Fruit fly (Drosophila melanogaster) whole organism, embryonic: ENCODE results near the gene Sidpn.

Source experiments
- Adf1 ChIP-seq: fragments of 200-800 bp; sonication (Bioruptor generic); IDR thresholded peaks from 2 replicates; pipeline ENCODE4 v1.3.6; 2022; ENCODE audit warnings: missing biosample characterization, missing genetic modification characterization
- Atf-2 ChIP-seq: fragments of 200-800 bp; sonication (Bioruptor generic); optimal IDR thresholded peaks from 2 replicates; lab custom pipeline; 2016; ENCODE audit warnings: missing biosample characterization, missing genetic modification characterization
- B-H2 ChIP-seq: fragments of 200-800 bp; sonication (Bioruptor generic); optimal IDR thresholded peaks from 2 replicates; lab custom pipeline; 2018; ENCODE audit warnings: missing biosample characterization, mild to moderate bottlenecking, missing genetic modification characterization
- Bdp1 ChIP-seq: fragments of 200-800 bp; sonication (Bioruptor generic); optimal IDR thresholded peaks from 3 replicates; lab custom pipeline; 2016; ENCODE audit warnings: missing biosample characterization, missing genetic modification characterization
- CG10462 ChIP-seq: fragments of 200-800 bp; sonication (Bioruptor generic); optimal IDR thresholded peaks from 2 replicates; lab custom pipeline; 2016; ENCODE audit warnings: missing biosample characterization, missing genetic modification characterization
- CG11504 ChIP-seq: fragments of 200-800 bp; sonication (Bioruptor generic); optimal IDR thresholded peaks from 3 replicates; lab custom pipeline; 2019; ENCODE audit warnings: missing biosample characterization, mild to moderate bottlenecking, missing genetic modification characterization, moderate library complexity
- CG12769 ChIP-seq: fragments of 200-800 bp; sonication (Bioruptor generic); optimal IDR thresholded peaks from 2 replicates; lab custom pipeline; 2019; ENCODE audit warnings: missing biosample characterization, mild to moderate bottlenecking, missing genetic modification characterization, moderate library complexity
- CG2120 ChIP-seq: fragments of 200-800 bp; sonication (Bioruptor generic); optimal IDR thresholded peaks from 3 replicates; lab custom pipeline; 2016; ENCODE audit warnings: missing biosample characterization, missing genetic modification characterization
- CG32772 ChIP-seq: fragments of 200-800 bp; sonication (Bioruptor generic); IDR thresholded peaks from 2 replicates; pipeline ENCODE4 v1.3.6; 2022; ENCODE audit warnings: missing biosample characterization, missing genetic modification characterization
- CG34224 ChIP-seq: fragments of 200-800 bp; sonication (Bioruptor generic); IDR thresholded peaks from 3 replicates; pipeline ENCODE4 v1.3.6; 2022; ENCODE audit warnings: missing biosample characterization, missing genetic modification characterization; ENCODE audit not compliant: partially characterized antibody
- CG34422 ChIP-seq: fragments of 200-800 bp; sonication (Bioruptor generic); IDR thresholded peaks from 3 replicates; pipeline ENCODE4 v1.3.6; 2022; ENCODE audit warnings: missing biosample characterization, missing genetic modification characterization
- CG4617 ChIP-seq: fragments of 200-800 bp; sonication (Bioruptor generic); optimal IDR thresholded peaks from 3 replicates; lab custom pipeline; 2016; ENCODE audit warnings: missing biosample characterization, missing genetic modification characterization, borderline replicate concordance
- CG4707 ChIP-seq: fragments of 200-800 bp; sonication (Bioruptor generic); optimal IDR thresholded peaks from 2 replicates; lab custom pipeline; 2018; ENCODE audit warnings: missing biosample characterization, mild to moderate bottlenecking, missing genetic modification characterization, moderate library complexity
- CG5180 ChIP-seq: fragments of 200-800 bp; sonication (Bioruptor generic); optimal IDR thresholded peaks from 3 replicates; lab custom pipeline; 2017; ENCODE audit warnings: missing biosample characterization, missing genetic modification characterization, mild to moderate bottlenecking, moderate library complexity, missing genetic modification reagents
- CG6175 ChIP-seq: fragments of 200-800 bp; sonication (Bioruptor generic); IDR thresholded peaks from 3 replicates; pipeline ENCODE4 v1.3.6; 2022; ENCODE audit warnings: missing biosample characterization, missing genetic modification characterization
- CG7271 ChIP-seq: fragments of 200-800 bp; sonication (Bioruptor generic); optimal IDR thresholded peaks from 2 replicates; lab custom pipeline; 2018; ENCODE audit warnings: missing biosample characterization, mild to moderate bottlenecking, missing genetic modification characterization, moderate library complexity
- CG8478 ChIP-seq: fragments of >200 bp; optimal IDR thresholded peaks from 2 replicates; lab custom pipeline; 2018
- CG8924 ChIP-seq: fragments of 200-800 bp; optimal IDR thresholded peaks from 3 replicates; lab custom pipeline; 2019; ENCODE audit warnings: missing biosample characterization, mild to moderate bottlenecking, missing genetic modification characterization, moderate library complexity
- CG9437 ChIP-seq: fragments of 200-800 bp; sonication (Bioruptor generic); optimal IDR thresholded peaks from 2 replicates; lab custom pipeline; 2018; ENCODE audit warnings: missing biosample characterization, mild to moderate bottlenecking, missing genetic modification characterization
- CG9876 ChIP-seq: fragments of 200-800 bp; sonication (Bioruptor generic); optimal IDR thresholded peaks from 2 replicates; lab custom pipeline; 2016; ENCODE audit warnings: missing biosample characterization, missing genetic modification characterization
- Dref ChIP-seq: fragments of 200-800 bp; sonication (Bioruptor generic); IDR thresholded peaks from 2 replicates; pipeline ENCODE4 v1.3.6; 2022; ENCODE audit warnings: missing biosample characterization, missing genetic modification characterization
- ERR ChIP-seq: fragments of 200-800 bp; sonication (Bioruptor generic); optimal IDR thresholded peaks from 2 replicates; lab custom pipeline; 2016; ENCODE audit warnings: missing biosample characterization, missing genetic modification characterization
- HLH3B ChIP-seq: fragments of 200-800 bp; sonication (Bioruptor generic); IDR thresholded peaks from 2 replicates; pipeline ENCODE4 v1.3.6; 2022; ENCODE audit warnings: missing biosample characterization, missing genetic modification characterization
- Lim3 ChIP-seq: fragments of 200-800 bp; sonication (Bioruptor generic); IDR thresholded peaks from 2 replicates; pipeline ENCODE4 v1.3.6; 2022; ENCODE audit warnings: missing biosample characterization, missing genetic modification characterization
- MESR4 ChIP-seq: fragments of 200-800 bp; sonication (Bioruptor generic); optimal IDR thresholded peaks from 2 replicates; lab custom pipeline; 2018; ENCODE audit warnings: missing biosample characterization, mild to moderate bottlenecking, missing genetic modification characterization, moderate library complexity
- NfI ChIP-seq: fragments of 200-800 bp; sonication (Bioruptor generic); optimal IDR thresholded peaks from 3 replicates; lab custom pipeline; 2018; ENCODE audit warnings: missing biosample characterization, mild to moderate bottlenecking, missing genetic modification characterization, moderate library complexity
- Pdp1 ChIP-seq, 2 experiments: fragments of 200-800 bp; sonication (Bioruptor generic); optimal IDR thresholded peaks; 3 replicates each; lab custom pipeline; 2016; ENCODE audit warnings: missing biosample characterization in 2 of 2, missing genetic modification characterization in 2 of 2, mild to moderate bottlenecking in 1 of 2, moderate library complexity in 1 of 2
- Xbp1 ChIP-seq: fragments of 200-800 bp; sonication (Bioruptor generic); optimal IDR thresholded peaks from 3 replicates; lab custom pipeline; 2016; ENCODE audit warnings: missing biosample characterization, mild to moderate bottlenecking, missing genetic modification characterization
- cg ChIP-seq: fragments of 200-800 bp; sonication (Bioruptor generic); optimal IDR thresholded peaks from 3 replicates; lab custom pipeline; 2019; ENCODE audit warnings: missing biosample characterization, mild to moderate bottlenecking, missing genetic modification characterization, moderate library complexity
- chinmo ChIP-seq: fragments of 200-800 bp; sonication (Bioruptor generic); IDR thresholded peaks from 4 replicates; pipeline ENCODE4 v1.3.6; 2022; ENCODE audit warnings: missing biosample characterization, missing genetic modification characterization; ENCODE audit not compliant: partially characterized antibody
- chn ChIP-seq: fragments of 200-800 bp; sonication (Bioruptor generic); optimal IDR thresholded peaks from 2 replicates; lab custom pipeline; 2016; ENCODE audit warnings: missing biosample characterization, missing genetic modification characterization
- fd64A ChIP-seq: fragments of 200-800 bp; sonication (Bioruptor generic); optimal IDR thresholded peaks from 3 replicates; lab custom pipeline; 2018; ENCODE audit warnings: missing biosample characterization, mild to moderate bottlenecking, missing genetic modification characterization
- fru ChIP-seq: fragments of >200 bp; optimal IDR thresholded peaks from 2 replicates; lab custom pipeline; 2017
- her ChIP-seq: fragments of 200-800 bp; sonication (Bioruptor generic); optimal IDR thresholded peaks from 2 replicates; lab custom pipeline; 2016; ENCODE audit warnings: missing biosample characterization, missing genetic modification characterization
- kni ChIP-seq: fragments of 200-800 bp; sonication (Bioruptor generic); optimal IDR thresholded peaks from 3 replicates; lab custom pipeline; 2017; ENCODE audit warnings: mild to moderate bottlenecking, missing biosample characterization, missing genetic modification reagents, missing genetic modification characterization
- lilli ChIP-seq: fragments of 200-800 bp; sonication (Bioruptor generic); optimal IDR thresholded peaks from 3 replicates; lab custom pipeline; 2016; ENCODE audit warnings: missing biosample characterization, missing genetic modification characterization
- mld ChIP-seq: fragments of 200-800 bp; sonication (Bioruptor generic); IDR thresholded peaks from 3 replicates; pipeline ENCODE4 v1.3.6; 2022; ENCODE audit warnings: missing biosample characterization, missing genetic modification characterization; ENCODE audit not compliant: partially characterized antibody
- oc ChIP-seq: fragments of 200-800 bp; sonication (Bioruptor generic); optimal IDR thresholded peaks from 2 replicates; lab custom pipeline; 2018; ENCODE audit warnings: missing biosample characterization, mild to moderate bottlenecking, missing genetic modification characterization, moderate library complexity
- p53 ChIP-seq: fragments of 200-800 bp; sonication (Bioruptor generic); optimal IDR thresholded peaks from 2 replicates; lab custom pipeline; 2016; ENCODE audit warnings: missing biosample characterization, missing genetic modification characterization
- pita ChIP-seq: fragments of 200-800 bp; sonication (Bioruptor generic); optimal IDR thresholded peaks from 2 replicates; lab custom pipeline; 2017; ENCODE audit warnings: missing biosample characterization, mild to moderate bottlenecking, missing genetic modification characterization
- repo ChIP-seq: fragments of 200-800 bp; sonication (Bioruptor generic); optimal IDR thresholded peaks from 2 replicates; lab custom pipeline; 2016; ENCODE audit warnings: missing biosample characterization, missing genetic modification characterization
- sisA ChIP-seq: fragments of 200-800 bp; sonication (Bioruptor generic); IDR thresholded peaks from 2 replicates; pipeline ENCODE4 v1.3.6; 2022; ENCODE audit warnings: missing biosample characterization, missing genetic modification characterization
- sob ChIP-seq: fragments of 200-800 bp; sonication (Bioruptor generic); IDR thresholded peaks from 2 replicates; pipeline ENCODE4 v1.3.6; 2022; ENCODE audit warnings: missing biosample characterization, missing genetic modification characterization
- trem ChIP-seq: fragments of 200-800 bp; optimal IDR thresholded peaks from 3 replicates; lab custom pipeline; 2019; ENCODE audit warnings: missing biosample characterization, mild to moderate bottlenecking, missing genetic modification characterization, moderate library complexity
- zen ChIP-seq: fragments of 200-800 bp; sonication (Bioruptor generic); optimal IDR thresholded peaks from 3 replicates; lab custom pipeline; 2018; ENCODE audit warnings: missing biosample characterization, mild to moderate bottlenecking, missing genetic modification characterization, moderate library complexity
- zfh1 ChIP-seq: fragments of 200-800 bp; sonication (Bioruptor generic); IDR thresholded peaks from 3 replicates; pipeline ENCODE4 v1.3.6; 2022; ENCODE audit warnings: missing biosample characterization, missing genetic modification characterization

The Sidpn gene

DNA sequence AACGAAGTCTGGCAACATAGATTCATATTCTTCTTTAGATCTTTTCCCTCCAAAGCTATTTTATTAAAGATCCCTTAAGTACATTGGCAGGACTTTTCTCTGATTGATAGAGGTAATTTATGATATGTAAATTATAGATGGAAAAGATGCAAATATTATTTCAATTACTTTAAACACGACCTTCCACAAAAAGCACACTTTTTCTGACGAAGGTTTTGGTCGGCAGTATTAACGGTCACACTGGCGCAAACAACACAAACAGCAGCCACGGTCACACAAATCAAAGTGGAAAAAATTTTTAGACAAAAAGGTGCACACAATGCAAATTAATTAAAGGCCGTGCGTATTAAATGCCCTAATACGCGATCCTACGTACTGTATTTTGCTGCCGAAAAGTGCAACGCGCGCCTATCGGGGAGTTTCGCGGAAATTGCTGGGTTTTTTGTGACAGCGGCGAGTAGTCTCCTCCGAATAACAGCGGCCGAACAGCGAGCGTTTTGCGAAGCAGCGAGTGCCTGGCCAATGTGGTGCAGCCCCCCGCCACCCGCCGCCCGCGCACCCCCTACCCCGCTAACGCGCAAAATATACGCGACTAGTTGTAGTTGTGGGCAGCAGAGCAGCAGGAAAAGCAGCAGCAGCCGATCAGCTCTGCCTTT lies 26.5 kb downstream of the Sidpn start, which contains the start of gene CG10492 (continued):
- TF ChIP-seq CG34224 (no peak; the same call in 2 of the 3 replicates), trem (tag; lab: Kevin White, UChicago) (peak; percentile 90), her (GFP tag; lab: Kevin White, UChicago) (no peak), fd64A (GFP tag; lab: Kevin White, UChicago) (no peak), zen (tag; lab: Kevin White, UChicago) (peak; percentile 14), chn (GFP tag; lab: Kevin White, UChicago) (no peak), CG4707 (no peak), HLH3B (GFP tag; lab: Robert Waterston, UW) (no peak), CG8924 (tag; lab: Kevin White, UChicago) (no peak), Dref (no peak)

dm6 chr2L:19054516-19054887 lies 27.0 kb downstream of the Sidpn start:
- TF ChIP-seq oc (tag; lab: Kevin White, UChicago) = no peak
- TF ChIP-seq CG8478 (lab: Kevin White, UChicago) = peak; percentile 52
- TF ChIP-seq fru = peak; percentile 34
- TF ChIP-seq cg = peak; percentile 78
- TF ChIP-seq lilli (GFP tag; lab: Kevin White, UChicago) = no peak
- TF ChIP-seq kni (GFP tag; lab: Kevin White, UChicago) = peak; percentile 80
- 0 out of 4 replicates have a peak, but pooled peaks have one; percentile 27 for TF ChIP-seq chinmo (GFP tag; lab: Robert Waterston, UW)
- TF ChIP-seq MESR4 = peak; percentile 18
- TF ChIP-seq CG2120 (GFP tag; lab: Kevin White, UChicago) = no peak
- TF ChIP-seq Adf1 (GFP tag; lab: Robert Waterston, UW) = 0 out of 2 replicates have a peak, but pooled peaks have one; percentile 29
- TF ChIP-seq Lim3 = 0 out of 2 replicates have a peak, but pooled peaks have one; percentile 5
- TF ChIP-seq CG34422 (GFP tag; lab: Robert Waterston, UW) = 0 out of 3 replicates have a peak, but pooled peaks have one; percentile 30
- TF ChIP-seq, all 482 proteins: peak for 9

dm6 chr2L:19057799-19058198 lies 30.3 kb downstream of the Sidpn start:
- TF ChIP-seq Pdp1 (GFP tag; optimal IDR thresholded peaks at IDR 0.05; lab: Kevin White, UChicago) = peak in 1 of 2 experiments; percentile 61
- TF ChIP-seq CG9437 (GFP tag; lab: Kevin White, UChicago) = peak; percentile 95
- no peak for TF ChIP-seq ERR (GFP tag; lab: Kevin White, UChicago)
- peak; percentile 38; the same call in 1 of the 3 replicates for TF ChIP-seq mld (GFP tag; lab: Robert Waterston, UW)

dm6 chr2L:19058916-19059315 lies 31.4 kb downstream of the Sidpn start, which contains the start of gene Phlpp:
Gene Phlpp (plus strand): TSS chr2L:19059129.
- TF ChIP-seq CG6175 (GFP tag; lab: Robert Waterston, UW) (no peak), CG4617 (GFP tag; lab: Kevin White, UChicago) (no peak), CG7271 (tag; lab: Kevin White, UChicago) (no peak), B-H2 (GFP tag; lab: Kevin White, UChicago) (no peak), CG10462 (GFP tag; lab: Kevin White, UChicago) (peak; percentile 7), CG9876 (GFP tag; lab: Kevin White, UChicago) (no peak), Bdp1 (GFP tag; lab: Kevin White, UChicago) (no peak), oc (tag; lab: Kevin White, UChicago) (no peak), CG32772 (peak; percentile 36; the same call in 1 of the 2 replicates), NfI (GFP tag; lab: Kevin White, UChicago) (no peak), Atf-2 (GFP tag; lab: Kevin White, UChicago) (no peak), Xbp1 (peak; percentile 59), CG11504 (peak; percentile 77), zfh1 (GFP tag; lab: Robert Waterston, UW) (peak; percentile 83), CG12769 (no peak), sisA (GFP tag; lab: Robert Waterston, UW) (peak; percentile 60), sob (GFP tag; lab: Robert Waterston, UW) (peak; percentile 53; the same call in 1 of the 2 replicates), p53 (GFP tag; lab: Kevin White, UChicago) (no peak), repo (GFP tag; lab: Kevin White, UChicago) (no peak), CG5180 (GFP tag; lab: Kevin White, UChicago) (no peak), chn (GFP tag; lab: Kevin White, UChicago) (no peak), pita (no peak)
